Fruit fly (Drosophila melanogaster) whole organism, embryonic: ENCODE data around the gene haf.

Source experiments
- Antp ChIP-seq: fragments of 200-800 bp; sonication (Bioruptor generic); optimal IDR thresholded peaks from 3 replicates; lab custom pipeline; 2016; ENCODE audit warnings: missing biosample characterization, missing genetic modification characterization
- Awh ChIP-seq: fragments of 200-800 bp; sonication (Bioruptor generic); IDR thresholded peaks from 2 replicates; pipeline ENCODE4, ENCODE4 v1.3.6; 2022; ENCODE audit warnings: missing biosample characterization, missing genetic modification characterization
- CG11398 ChIP-seq: fragments of 200-800 bp; sonication (Bioruptor generic); optimal IDR thresholded peaks from 2 replicates; lab custom pipeline; 2016; ENCODE audit warnings: missing biosample characterization, missing genetic modification characterization
- CG11456 ChIP-seq: fragments of 200-800 bp; sonication (Bioruptor generic); IDR thresholded peaks from 3 replicates; pipeline ENCODE4 v1.3.6; 2022; ENCODE audit warnings: missing biosample characterization, missing genetic modification characterization
- CG12236 ChIP-seq: fragments of 200-800 bp; sonication (Bioruptor generic); optimal IDR thresholded peaks from 2 replicates; lab custom pipeline; 2016; ENCODE audit warnings: missing biosample characterization, missing genetic modification characterization
- CG13296 ChIP-seq: fragments of 200-800 bp; sonication (Bioruptor generic); optimal IDR thresholded peaks from 3 replicates; lab custom pipeline; 2018; ENCODE audit warnings: missing biosample characterization, mild to moderate bottlenecking, missing genetic modification characterization
- CG15073 ChIP-seq: fragments of 200-800 bp; sonication (Bioruptor generic); optimal IDR thresholded peaks from 2 replicates; lab custom pipeline; 2016; ENCODE audit warnings: missing biosample characterization, missing genetic modification characterization
- CG15479 ChIP-seq: fragments of 200-800 bp; sonication (Bioruptor generic); optimal IDR thresholded peaks from 3 replicates; lab custom pipeline; 2019; ENCODE audit warnings: missing biosample characterization, mild to moderate bottlenecking, missing genetic modification characterization, moderate library complexity
- CG15696 ChIP-seq: fragments of 200-800 bp; sonication (Bioruptor generic); optimal IDR thresholded peaks from 2 replicates; lab custom pipeline; 2019; ENCODE audit warnings: missing biosample characterization, mild to moderate bottlenecking, missing genetic modification characterization, moderate library complexity
- CG2202 ChIP-seq: fragments of 200-800 bp; sonication (Bioruptor generic); optimal IDR thresholded peaks from 2 replicates; lab custom pipeline; 2018; ENCODE audit warnings: missing biosample characterization, mild to moderate bottlenecking, missing genetic modification characterization
- CG6791 ChIP-seq: fragments of 200-800 bp; sonication (Bioruptor generic); IDR thresholded peaks from 3 replicates; pipeline ENCODE4 v1.3.6; 2022; ENCODE audit warnings: missing biosample characterization, missing genetic modification characterization; ENCODE audit not compliant: partially characterized antibody
- CG7963 ChIP-seq: fragments of 200-800 bp; sonication (Bioruptor generic); IDR thresholded peaks from 3 replicates; pipeline ENCODE4 v1.3.6; 2022; ENCODE audit warnings: missing biosample characterization, missing genetic modification characterization; ENCODE audit not compliant: partially characterized antibody
- CTCF ChIP-seq: fragments of 200-800 bp; sonication (Bioruptor generic); optimal IDR thresholded peaks from 2 replicates; lab custom pipeline; 2017; ENCODE audit warnings: missing biosample characterization, mild to moderate bottlenecking, missing genetic modification characterization, moderate library complexity
- Drgx ChIP-seq: fragments of 200-800 bp; sonication (Bioruptor generic); IDR thresholded peaks from 2 replicates; pipeline ENCODE4 v1.3.6; 2022; ENCODE audit warnings: missing biosample characterization, missing genetic modification characterization
- H15 ChIP-seq: fragments of 200-800 bp; sonication (Bioruptor generic); IDR thresholded peaks from 3 replicates; pipeline ENCODE4 v1.3.6; 2022; ENCODE audit warnings: missing biosample characterization, missing genetic modification characterization
- Hey ChIP-seq: fragments of 200-800 bp; sonication (Bioruptor generic); optimal IDR thresholded peaks from 3 replicates; lab custom pipeline; 2018; ENCODE audit warnings: missing biosample characterization, mild to moderate bottlenecking, missing genetic modification characterization
- Hr39 ChIP-seq: fragments of >200 bp; optimal IDR thresholded peaks from 2 replicates; lab custom pipeline; 2017
- Myb ChIP-seq: fragments of 200-800 bp; sonication (Bioruptor generic); optimal IDR thresholded peaks from 2 replicates; lab custom pipeline; 2016; ENCODE audit warnings: missing biosample characterization, missing genetic modification characterization
- Sox102F ChIP-seq: fragments of 200-800 bp; sonication (Bioruptor generic); optimal IDR thresholded peaks from 2 replicates; lab custom pipeline; 2018; ENCODE audit warnings: missing biosample characterization, mild to moderate bottlenecking, missing genetic modification characterization, moderate library complexity
- ac ChIP-seq: fragments of 200-800 bp; sonication (Bioruptor generic); optimal IDR thresholded peaks from 3 replicates; lab custom pipeline; 2017; ENCODE audit warnings: missing biosample characterization, mild to moderate bottlenecking, missing genetic modification characterization
- amos ChIP-seq: fragments of 200-800 bp; sonication (Bioruptor generic); IDR thresholded peaks from 2 replicates; pipeline ENCODE4 v1.3.6; 2022; ENCODE audit warnings: missing biosample characterization, missing genetic modification characterization; ENCODE audit not compliant: partially characterized antibody
- da ChIP-seq: fragments of 200-800 bp; sonication (Bioruptor generic); optimal IDR thresholded peaks from 2 replicates; lab custom pipeline; 2016; ENCODE audit warnings: missing biosample characterization, missing genetic modification characterization
- fd3F ChIP-seq: fragments of 200-800 bp; sonication (Bioruptor generic); optimal IDR thresholded peaks from 2 replicates; lab custom pipeline; 2018; ENCODE audit warnings: missing biosample characterization, mild to moderate bottlenecking, missing genetic modification characterization, moderate library complexity
- gcm2 ChIP-seq: fragments of 200-800 bp; sonication (Bioruptor generic); optimal IDR thresholded peaks from 2 replicates; lab custom pipeline; 2016; ENCODE audit warnings: missing biosample characterization, missing genetic modification characterization
- gsb-n ChIP-seq: fragments of 200-800 bp; sonication (Bioruptor generic); optimal IDR thresholded peaks from 3 replicates; lab custom pipeline; 2018; ENCODE audit warnings: missing biosample characterization, mild to moderate bottlenecking, missing genetic modification characterization
- hbn ChIP-seq: fragments of 200-800 bp; sonication (Bioruptor generic); IDR thresholded peaks from 2 replicates; pipeline ENCODE4 v1.3.6; 2022; ENCODE audit warnings: missing biosample characterization, missing genetic modification characterization; ENCODE audit not compliant: partially characterized antibody
- ind ChIP-seq: fragments of 200-800 bp; sonication (Bioruptor generic); optimal IDR thresholded peaks from 3 replicates; lab custom pipeline; 2016; ENCODE audit warnings: missing biosample characterization, missing genetic modification characterization
- nerfin-2 ChIP-seq: fragments of 200-800 bp; sonication (Bioruptor generic); IDR thresholded peaks from 2 replicates; pipeline ENCODE4 v1.3.6; 2022; ENCODE audit warnings: missing biosample characterization, missing genetic modification characterization; ENCODE audit not compliant: partially characterized antibody
- prd ChIP-seq, 3 experiments: fragments of >200 bp in 2 of 3; fragments of 200-800 bp in 1 of 3; sonication (Bioruptor generic) in 1 of 3; optimal IDR thresholded peaks in 2 of 3; IDR thresholded peaks in 1 of 3; 2 replicates in 2 of 3; 3 replicates in 1 of 3; pipeline versions ENCODE4 v1.3.6 to Lab custom; 2017 to 2022; ENCODE audit warnings: missing biosample characterization in 1 of 3, missing genetic modification characterization in 1 of 3
- sens ChIP-seq: fragments of 200-800 bp; sonication (Bioruptor generic); peaks from one replicate; lab custom pipeline; 2016; ENCODE audit warnings: missing biosample characterization, missing genetic modification characterization
- sim ChIP-seq: fragments of 200-800 bp; sonication (Bioruptor generic); IDR thresholded peaks from 2 replicates; pipeline ENCODE4 v1.3.6; 2022; ENCODE audit warnings: missing biosample characterization, missing genetic modification characterization
- sima ChIP-seq: fragments of 200-800 bp; sonication (Bioruptor generic); optimal IDR thresholded peaks from 2 replicates; lab custom pipeline; 2016; ENCODE audit warnings: missing biosample characterization, missing genetic modification characterization
- tll ChIP-seq, 2 experiments: fragments of 200-800 bp in 1 of 2; fragments of >200 bp in 1 of 2; sonication (Bioruptor generic) in 1 of 2; optimal IDR thresholded peaks; 2 replicates each; lab custom pipeline; 2017 to 2019; ENCODE audit warnings: missing biosample characterization in 2 of 2, missing genetic modification characterization in 2 of 2, mild to moderate bottlenecking in 1 of 2, moderate library complexity in 1 of 2
- twi ChIP-seq: fragments of 200-800 bp; optimal IDR thresholded peaks from 2 replicates; lab custom pipeline; 2019; ENCODE audit warnings: missing biosample characterization, mild to moderate bottlenecking, missing genetic modification characterization, moderate library complexity
- wor ChIP-seq: fragments of 200-800 bp; sonication (Bioruptor generic); IDR thresholded peaks from 2 replicates; pipeline ENCODE4 v1.3.6; 2022; ENCODE audit warnings: missing biosample characterization, missing genetic modification characterization
- zen ChIP-seq: fragments of 200-800 bp; sonication (Bioruptor generic); optimal IDR thresholded peaks from 3 replicates; lab custom pipeline; 2018; ENCODE audit warnings: missing biosample characterization, mild to moderate bottlenecking, missing genetic modification characterization, moderate library complexity
- zfh2 ChIP-seq: fragments of 200-800 bp; sonication (Bioruptor generic); optimal IDR thresholded peaks from 2 replicates; lab custom pipeline; 2016; ENCODE audit warnings: missing biosample characterization, missing genetic modification characterization

Gene haf

dm6 chr2L:1518022-1518421 is 36.9 kb upstream of the haf start, which contains the start of gene halo:
halo (minus strand) TSS chr2L:1518148.
- TF ChIP-seq Hey (tag; lab: Kevin White, UChicago) (no peak), hbn (GFP tag; lab: Robert Waterston, UW) (no peak), CG15479 (peak; percentile 93), wor (GFP tag; lab: Robert Waterston, UW) (no peak), sens (GFP tag; lab: Kevin White, UChicago) (no peak), twi (peak; percentile 79), amos (GFP tag; lab: Robert Waterston, UW) (0 out of 2 replicates have a peak, but pooled peaks have one; percentile 16), ac (GFP tag; lab: Kevin White, UChicago) (peak; percentile 90), CTCF (no peak), zen (tag; lab: Kevin White, UChicago) (peak; percentile 71), prd (optimal IDR thresholded peaks at IDR 0.05; lab: Kevin White, UChicago) (no peak), prd (GFP tag; IDR thresholded peaks at IDR 0.05; lab: Robert Waterston, UW) (0 out of 3 replicates have a peak, but pooled peaks have one; percentile 20), H15 (GFP tag; lab: Robert Waterston, UW) (peak; percentile 23; the same call in 1 of the 3 replicates), nerfin-2 (GFP tag; lab: Robert Waterston, UW) (no peak), CG15696 (tag; lab: Kevin White, UChicago) (peak; percentile 12), CG2202 (tag; lab: Kevin White, UChicago) (no peak), tll (GFP tag; optimal IDR thresholded peaks at IDR 0.05; lab: Kevin White, UChicago) (peak in 1 of 2 experiments; percentile 61)

dm6 chr2L:1520191-1520590 is 34.7 kb upstream of the haf start, which contains the start of gene Or22a:
Or22a (plus strand) TSS chr2L:1520491.
- TF ChIP-seq CG12236 (GFP tag; lab: Kevin White, UChicago) = no peak
- TF ChIP-seq Antp (GFP tag; lab: Kevin White, UChicago) = no peak
- no peak for TF ChIP-seq Sox102F (GFP tag; lab: Kevin White, UChicago)
- no peak for TF ChIP-seq CG6791
- TF ChIP-seq CG11398 (GFP tag; lab: Kevin White, UChicago) = no peak
- no peak for TF ChIP-seq sim (GFP tag; lab: Robert Waterston, UW)
- TF ChIP-seq gcm2 (GFP tag; lab: Kevin White, UChicago) = no peak
- no peak for TF ChIP-seq CG11456
- no peak for TF ChIP-seq Hr39 (lab: Kevin White, UChicago)
- TF ChIP-seq CG7963 (GFP tag; lab: Robert Waterston, UW) = no peak
- TF ChIP-seq Myb = no peak
- TF ChIP-seq ind (GFP tag; lab: Kevin White, UChicago) = no peak
- no peak for TF ChIP-seq zfh2 (GFP tag; lab: Kevin White, UChicago)
- no peak for TF ChIP-seq CG13296 (GFP tag; lab: Kevin White, UChicago)
- TF ChIP-seq Awh (GFP tag; lab: Robert Waterston, UW) = no peak
- no peak for TF ChIP-seq sima (GFP tag; lab: Kevin White, UChicago)
- no peak for TF ChIP-seq gsb-n (tag; lab: Kevin White, UChicago)
- TF ChIP-seq da (GFP tag; lab: Kevin White, UChicago) = no peak

dm6 chr2L:1522397-1522796 is 32.5 kb upstream of the haf start, which contains the start of gene Or22b:
Or22b (plus strand) TSS chr2L:1522697.
- TF ChIP-seq fd3F (GFP tag; lab: Kevin White, UChicago) = no peak
- no peak for TF ChIP-seq nerfin-2 (GFP tag; lab: Robert Waterston, UW)

- TF ChIP-seq Drgx (peak; percentile 46; the same call in 1 of the 2 replicates), CG15073 (GFP tag; lab: Kevin White, UChicago) (no peak)
- TF ChIP-seq, all 482 proteins: peak for 1
These were observed 19.7 kb upstream of the haf start for dm6 chr2L:1535231-1535630.
